Worm (Caenorhabditis elegans) whole organism, dauer: Measurements from ENCODE around the gene C34B4.4.

Source experiments
- unc-62 ChIP-seq: sonication (generic microtip); optimal IDR thresholded peaks from 2 replicates; lab custom pipeline; 2017; ENCODE audit warnings: missing biosample characterization, missing genetic modification reagents, missing genetic modification characterization

C34B4.4 gene

ce11 chrV:13073145-13073544 lies 17.1 kb upstream of the C34B4.4 start:
- TF ChIP-seq unc-62 (GFP tag; lab: Kevin White, UChicago): no peak

- TF ChIP-seq unc-62 (GFP tag; lab: Kevin White, UChicago): no peak
Observed at ce11 chrV:13074148-13074547, 16.1 kb upstream of the C34B4.4 start.

ce11 chrV:13075432-13075831 lies 14.8 kb upstream of the C34B4.4 start:
- no peak for TF ChIP-seq unc-62 (GFP tag; lab: Kevin White, UChicago)

DNA sequence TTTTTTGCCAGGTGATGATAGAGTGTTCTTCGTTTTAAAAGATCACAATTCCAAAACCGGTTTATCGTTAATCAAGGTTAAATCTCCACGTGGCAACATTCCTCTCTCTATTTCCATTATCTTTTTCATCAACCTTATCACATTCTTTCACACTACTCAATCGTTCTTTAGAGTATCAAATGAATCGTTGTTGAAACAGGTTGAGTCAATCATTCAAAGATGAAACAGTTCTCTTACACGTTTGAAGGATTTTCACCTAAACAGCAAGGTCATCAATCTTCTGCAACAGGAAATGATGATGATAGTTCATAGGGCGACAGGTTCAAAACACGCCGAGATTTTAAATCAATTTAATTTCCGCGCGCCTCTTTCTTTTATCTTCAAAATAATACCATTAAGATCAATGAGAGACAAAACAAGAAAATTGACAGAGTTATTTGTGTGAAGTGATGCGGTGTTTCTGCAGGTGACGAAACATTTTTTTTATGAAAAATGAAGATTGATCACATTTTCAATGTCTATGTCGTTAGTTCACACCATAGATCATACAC lies 8.9 kb upstream of the C34B4.4 start:
- no peak for TF ChIP-seq unc-62 (GFP tag; lab: Kevin White, UChicago)

DNA sequence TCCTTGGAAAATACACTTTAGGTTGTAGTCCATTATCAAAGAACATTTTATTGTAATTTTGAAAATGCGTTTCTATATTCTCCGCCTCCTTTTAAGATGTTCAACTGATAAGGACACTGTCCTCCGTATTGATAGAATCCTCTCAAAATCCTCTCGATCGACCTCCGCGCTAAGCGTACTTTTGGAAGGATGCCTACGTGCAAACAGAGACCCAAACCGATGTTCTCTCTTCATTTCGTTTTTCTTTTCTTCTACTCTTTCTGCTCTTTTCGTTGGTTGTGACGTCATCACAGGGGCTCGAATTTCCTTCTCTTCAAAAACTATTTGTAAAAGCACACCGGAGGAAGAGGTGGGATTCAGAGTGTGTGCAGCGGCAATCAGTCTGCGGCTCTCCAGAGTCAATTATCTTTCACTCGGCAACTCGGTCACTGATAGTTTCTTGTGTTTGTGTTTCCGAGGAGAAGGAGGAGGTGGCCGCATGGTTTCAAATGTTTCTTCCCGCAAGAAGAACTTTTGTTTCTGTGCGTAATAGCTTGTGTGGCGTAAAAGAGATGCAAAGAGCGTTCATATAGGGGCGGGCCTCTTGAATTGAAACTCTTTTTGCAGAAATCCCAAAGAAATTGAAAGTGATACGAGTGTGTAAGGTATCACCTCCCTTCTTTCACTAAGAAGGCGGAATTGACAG lies 7.6 kb upstream of the C34B4.4 start, which contains the start of gene C34B4.2:
Gene C34B4.2 (plus strand): TSS at position 614 of the 685 bp plus-strand sequence.
- TF ChIP-seq unc-62 (GFP tag; lab: Kevin White, UChicago): no peak

DNA sequence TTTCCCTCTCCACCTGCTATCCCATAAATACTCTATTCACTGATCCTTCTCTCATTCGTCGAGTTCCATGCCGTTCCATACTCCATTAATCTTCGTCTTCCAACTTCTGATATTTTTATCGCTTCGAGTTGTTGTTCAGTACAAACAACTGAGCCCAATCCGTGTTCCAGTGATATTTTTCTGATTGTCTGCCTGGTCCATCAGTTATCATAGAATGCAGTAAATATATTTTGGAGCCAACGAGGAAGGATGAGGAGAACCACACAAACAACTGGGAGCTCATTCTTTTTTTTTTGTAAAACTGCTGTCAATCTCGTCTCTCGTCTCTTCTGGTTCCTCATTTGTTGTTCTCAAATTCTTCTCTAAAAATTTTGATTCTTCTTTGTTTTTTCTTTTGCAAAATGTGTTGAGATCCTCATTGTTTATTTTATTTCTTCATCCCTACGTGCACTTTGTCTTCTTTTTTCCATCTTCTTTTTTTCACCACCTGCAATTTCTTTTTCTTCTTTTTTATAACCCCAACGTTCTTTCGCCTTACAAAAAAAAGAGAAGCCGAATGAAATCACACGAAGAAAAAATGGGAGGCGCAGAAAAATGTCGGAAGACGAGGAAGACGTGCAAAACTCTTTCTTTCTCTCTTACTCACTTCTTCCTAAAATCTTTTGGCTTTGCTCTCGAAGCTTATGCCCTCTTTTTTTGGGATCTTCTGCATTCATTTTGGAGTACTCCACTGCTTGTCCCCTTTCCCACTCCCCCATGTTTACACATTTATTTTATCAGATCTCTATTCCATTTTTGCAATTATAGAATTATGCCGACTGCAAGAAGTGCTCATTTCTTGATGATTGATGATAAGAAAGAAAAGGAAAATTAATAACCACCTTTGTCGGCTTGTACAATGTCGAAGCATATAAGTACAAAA lies 6.2 kb upstream of the C34B4.4 start:
- no peak for TF ChIP-seq unc-62 (GFP tag; lab: Kevin White, UChicago)

ce11 chrV:13085227-13085640 lies 5.0 kb upstream of the C34B4.4 start:
- no peak for TF ChIP-seq unc-62 (GFP tag; lab: Kevin White, UChicago)

ce11 chrV:13085917-13086552 lies 4.2 kb upstream of the C34B4.4 start:
- no peak for TF ChIP-seq unc-62 (GFP tag; lab: Kevin White, UChicago)

ce11 chrV:13088485-13088884 lies 1.7 kb upstream of the C34B4.4 start:
- TF ChIP-seq unc-62 (GFP tag; lab: Kevin White, UChicago): no peak

DNA sequence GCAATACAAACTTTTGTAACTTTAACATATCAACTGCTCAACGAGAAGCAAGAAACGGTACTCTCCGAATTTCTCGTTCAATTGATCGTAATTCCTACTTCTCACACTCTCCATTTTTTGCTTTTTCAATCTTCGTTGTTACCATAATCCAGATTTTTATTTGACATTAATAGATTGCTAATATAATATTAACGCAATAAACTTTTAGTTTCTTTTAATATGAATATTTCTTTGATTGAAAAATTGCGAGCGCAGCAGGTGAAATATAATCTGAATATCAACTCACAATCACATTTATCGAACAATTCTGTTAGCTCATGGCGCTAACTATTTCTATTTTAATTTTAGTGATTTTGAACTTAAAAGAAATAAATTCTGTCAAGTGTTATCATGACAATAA lies 2.1 kb downstream of the C34B4.4 start, which contains the start of gene lurp-4:
Gene lurp-4 (plus strand): TSS at position 301 of the 400 bp plus-strand sequence.
- TF ChIP-seq unc-62 (GFP tag; lab: Kevin White, UChicago): no peak

ce11 chrV:13095654-13096053 lies 5.4 kb downstream of the C34B4.4 start, which contains the start of gene C34B4.5:
Gene C34B4.5 (plus strand): TSS chrV:13095954.
- no peak for TF ChIP-seq unc-62 (GFP tag; lab: Kevin White, UChicago)

DNA sequence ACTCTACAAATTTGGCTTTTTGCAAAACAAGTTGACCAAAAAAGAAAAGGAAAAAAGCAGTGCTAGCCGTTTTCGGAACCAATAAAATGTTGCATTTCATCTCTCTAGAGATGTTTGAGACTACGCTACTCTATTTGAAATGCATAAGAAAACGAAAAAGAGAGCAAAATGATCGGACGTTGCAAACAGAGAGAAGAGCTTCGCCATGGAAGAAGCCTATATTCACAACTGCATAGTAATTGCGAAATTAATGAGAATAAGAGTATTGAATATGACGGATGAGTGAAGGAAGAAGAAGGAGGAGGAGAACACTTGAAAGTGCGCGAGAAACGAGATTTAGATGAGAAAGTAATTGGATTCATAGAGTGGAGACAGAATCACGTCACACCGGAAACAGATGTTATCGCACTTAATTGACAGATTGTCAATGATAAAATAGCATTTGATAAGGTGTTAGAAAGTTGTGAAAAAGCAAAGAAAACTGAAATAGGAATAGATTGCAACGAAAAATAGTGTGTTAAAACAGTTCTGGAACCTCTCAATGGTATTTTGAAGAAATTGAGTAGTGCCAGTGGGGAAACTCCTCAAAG lies 15.7 kb downstream of the C34B4.4 start:
- TF ChIP-seq unc-62 (GFP tag; lab: Kevin White, UChicago): no peak

DNA sequence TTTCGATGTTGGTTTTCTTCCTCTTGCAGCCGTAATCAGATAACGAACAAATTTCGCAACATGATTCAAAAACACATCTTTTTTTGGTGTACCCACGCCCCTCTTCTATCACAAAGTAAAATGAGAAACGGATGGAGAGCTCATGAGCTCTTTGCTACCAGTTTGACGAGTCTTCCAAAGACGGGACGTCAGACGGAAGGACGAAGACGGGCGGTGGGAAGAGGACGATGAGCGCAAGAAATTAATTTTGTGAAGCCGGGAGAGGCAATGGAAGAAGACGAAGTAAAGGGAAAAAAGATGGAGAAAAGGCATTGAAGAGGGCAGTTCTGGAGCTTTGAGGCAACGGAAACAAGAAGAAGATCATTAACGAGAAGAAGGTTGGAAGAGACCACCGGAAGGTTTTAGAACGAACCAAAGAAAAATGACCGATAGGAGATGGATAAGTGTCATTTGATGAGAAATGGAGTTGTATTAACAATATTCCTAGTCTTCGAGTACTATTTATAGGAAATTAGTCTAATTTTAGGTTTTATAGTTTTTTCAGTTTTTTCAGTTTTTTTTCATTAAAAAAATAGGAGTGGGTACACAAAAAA lies 21.5 kb downstream of the C34B4.4 start:
- TF ChIP-seq unc-62 (GFP tag; lab: Kevin White, UChicago): no peak

DNA sequence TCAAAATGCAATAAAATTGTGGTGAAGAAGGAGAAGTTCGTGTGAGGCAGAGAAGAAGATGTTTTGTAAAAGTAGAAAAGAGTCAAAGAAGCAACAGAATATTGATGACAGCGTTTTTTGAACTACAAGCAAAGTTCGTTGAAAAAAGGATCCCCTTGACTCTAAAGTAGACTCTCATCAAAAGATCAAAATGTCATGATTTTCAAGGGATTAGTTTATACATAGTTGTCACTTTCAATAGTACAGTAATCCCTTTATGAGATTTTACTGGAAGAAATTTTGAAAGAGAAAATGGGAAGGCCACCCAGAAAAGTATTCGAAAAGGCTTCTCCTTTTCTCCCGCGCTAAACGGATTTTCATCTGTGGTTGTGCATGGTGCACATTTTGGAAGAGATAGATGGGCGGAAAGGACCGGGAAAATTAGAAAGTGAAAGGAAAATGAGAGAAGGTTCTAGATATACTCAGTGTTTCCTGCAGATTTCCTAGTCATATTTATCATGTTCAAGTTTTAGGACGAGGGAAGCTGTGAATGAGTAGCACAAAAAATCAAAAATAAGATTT lies 22.8 kb downstream of the C34B4.4 start:
- no peak for TF ChIP-seq unc-62 (GFP tag; lab: Kevin White, UChicago)
